Worm (Caenorhabditis elegans) whole organism, L4/young adult: ENCODE data around the gene srw-143.

Source experiments
- W03F9.2 ChIP-seq: fragments of 150-350 bp; optimal IDR thresholded peaks from 2 replicates; lab custom pipeline; 2014; ENCODE audit warnings: missing biosample characterization, missing genetic modification characterization
- dao-5 ChIP-seq: sonication (generic microtip); optimal IDR thresholded peaks from 2 replicates; lab custom pipeline; 2016; ENCODE audit warnings: missing genotype, missing genetic modification characterization, moderate library complexity, missing compliant biosample characterization
- him-1 ChIP-seq: sonication (generic microtip); optimal IDR thresholded peaks from 2 replicates; lab custom pipeline; 2016; ENCODE audit warnings: missing genotype, missing genetic modification reagents, missing genetic modification characterization, missing compliant biosample characterization

DNA sequence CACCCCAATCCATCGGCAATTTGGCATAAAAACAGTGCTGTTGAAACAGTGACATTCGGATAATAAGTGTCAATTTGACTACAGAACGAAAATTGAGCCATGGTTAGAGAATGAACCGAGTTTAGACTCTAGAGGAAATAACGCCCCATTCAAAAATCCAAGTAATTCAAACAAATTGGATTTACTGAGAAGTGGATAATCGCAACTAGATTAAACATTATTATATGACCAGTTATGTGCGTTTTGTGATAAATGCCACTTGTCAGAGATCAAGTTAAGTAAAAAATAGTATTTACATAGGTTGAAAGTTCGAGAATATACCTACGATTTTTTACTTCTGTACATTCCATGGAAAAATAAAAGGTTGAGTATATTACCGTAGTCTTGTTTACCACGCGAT, 44.0 kb upstream of the srw-143 start, which contains the start of gene srw-139:
- no peak for TF ChIP-seq him-1 (tag; lab: Kevin White, UChicago)
- no peak for TF ChIP-seq W03F9.2 (tag; lab: Kevin White, UChicago)
- TF ChIP-seq dao-5 (tag; lab: Kevin White, UChicago), result no peak
